Worm (Caenorhabditis elegans): ENCODE data around the gene F55G1.6.

- no peak for TF ChIP-seq snpc-4 (tag; optimal IDR thresholded peaks at IDR 0.05)
- TF ChIP-seq nhr-237 (tag; optimal IDR thresholded peaks at IDR 0.05): no peak
- TF ChIP-seq jun-1 (tag; optimal IDR thresholded peaks at IDR 0.05): no peak
- TF ChIP-seq grh-1 (GFP tag; IDR thresholded peaks at IDR 0.05): no peak
- TF ChIP-seq efl-1 (optimal IDR thresholded peaks at IDR 0.05): no peak
- TF ChIP-seq efl-1 (GFP tag; optimal IDR thresholded peaks at IDR 0.05 in 1 of 2): no peak
Observed at ce11 chrIV:7447556-7447955, 25.8 kb upstream of the F55G1.6 start, which contains the start of gene B0496.2.

Measured in whole organism, L1 larva.